Fruit fly (Drosophila melanogaster) whole organism, embryonic: ENCODE measurements around the gene CG6830.

Experiments used
- Aef1 ChIP-seq: fragments of 200-800 bp; sonication (Bioruptor generic); IDR thresholded peaks from 3 replicates; pipeline ENCODE4 v1.3.6; 2022; ENCODE audit warnings: missing biosample characterization, missing genetic modification characterization
- Antp ChIP-seq: fragments of 200-800 bp; sonication (Bioruptor generic); optimal IDR thresholded peaks from 3 replicates; lab custom pipeline; 2016; ENCODE audit warnings: missing biosample characterization, missing genetic modification characterization
- Asciz ChIP-seq: fragments of 200-800 bp; sonication (Bioruptor generic); optimal IDR thresholded peaks from 2 replicates; lab custom pipeline; 2017; ENCODE audit warnings: missing biosample characterization, mild to moderate bottlenecking, missing genetic modification characterization, missing genetic modification reagents
- BtbVII ChIP-seq: fragments of 200-800 bp; sonication (Bioruptor generic); optimal IDR thresholded peaks from 3 replicates; lab custom pipeline; 2017; ENCODE audit warnings: missing biosample characterization, mild to moderate bottlenecking, missing genetic modification characterization
- Bteb2 ChIP-seq: fragments of 200-800 bp; sonication (Bioruptor generic); optimal IDR thresholded peaks from 2 replicates; lab custom pipeline; 2016; ENCODE audit warnings: missing biosample characterization, missing genetic modification characterization
- CG12155 ChIP-seq: fragments of 200-800 bp; sonication (Bioruptor generic); optimal IDR thresholded peaks from 3 replicates; lab custom pipeline; 2016; ENCODE audit warnings: missing biosample characterization, missing genetic modification characterization
- CG12236 ChIP-seq: fragments of 200-800 bp; sonication (Bioruptor generic); optimal IDR thresholded peaks from 2 replicates; lab custom pipeline; 2016; ENCODE audit warnings: missing biosample characterization, missing genetic modification characterization
- CG12299 ChIP-seq: fragments of 200-800 bp; sonication (Bioruptor generic); optimal IDR thresholded peaks from 2 replicates; lab custom pipeline; 2018; ENCODE audit warnings: missing biosample characterization, mild to moderate bottlenecking, missing genetic modification characterization
- CG14860 ChIP-seq: fragments of 200-800 bp; sonication (Bioruptor generic); IDR thresholded peaks from 3 replicates; pipeline ENCODE4 v1.3.6; 2022; ENCODE audit warnings: missing biosample characterization, missing genetic modification characterization; ENCODE audit not compliant: partially characterized antibody
- CG17385 ChIP-seq: fragments of 200-800 bp; sonication (Bioruptor generic); optimal IDR thresholded peaks from 3 replicates; lab custom pipeline; 2018; ENCODE audit warnings: missing biosample characterization, mild to moderate bottlenecking, missing genetic modification characterization
- CG17829 ChIP-seq: fragments of 200-800 bp; optimal IDR thresholded peaks from 2 replicates; lab custom pipeline; 2019; ENCODE audit warnings: missing biosample characterization, mild to moderate bottlenecking, missing genetic modification characterization, moderate library complexity
- CG18262 ChIP-seq: fragments of 200-800 bp; optimal IDR thresholded peaks from 3 replicates; lab custom pipeline; 2019; ENCODE audit warnings: missing biosample characterization, mild to moderate bottlenecking, missing genetic modification characterization, moderate library complexity
- CG2712 ChIP-seq: fragments of 200-800 bp; optimal IDR thresholded peaks from 3 replicates; lab custom pipeline; 2019; ENCODE audit warnings: missing biosample characterization, mild to moderate bottlenecking, missing genetic modification characterization, moderate library complexity
- CG2889 ChIP-seq: fragments of 200-800 bp; sonication (Bioruptor generic); IDR thresholded peaks from 3 replicates; pipeline ENCODE4 v1.3.6; 2022; ENCODE audit warnings: missing biosample characterization, missing genetic modification characterization
- CG30020 ChIP-seq: fragments of 200-800 bp; optimal IDR thresholded peaks from 2 replicates; lab custom pipeline; 2019; ENCODE audit warnings: missing biosample characterization, mild to moderate bottlenecking, missing genetic modification characterization, moderate library complexity
- CG3281 ChIP-seq: fragments of 200-800 bp; sonication (Bioruptor generic); optimal IDR thresholded peaks from 3 replicates; lab custom pipeline; 2017; ENCODE audit warnings: missing biosample characterization, mild to moderate bottlenecking, missing genetic modification characterization
- CG4404 ChIP-seq: fragments of 200-800 bp; sonication (Bioruptor generic); IDR thresholded peaks from 2 replicates; pipeline ENCODE4 v1.3.6; 2022; ENCODE audit warnings: missing biosample characterization, missing genetic modification characterization
- CG5180 ChIP-seq: fragments of 200-800 bp; sonication (Bioruptor generic); optimal IDR thresholded peaks from 3 replicates; lab custom pipeline; 2017; ENCODE audit warnings: missing biosample characterization, missing genetic modification characterization, mild to moderate bottlenecking, moderate library complexity, missing genetic modification reagents
- CG6254 ChIP-seq: fragments of 200-800 bp; sonication (Bioruptor generic); optimal IDR thresholded peaks from 3 replicates; lab custom pipeline; 2017; ENCODE audit warnings: mild to moderate bottlenecking, missing biosample characterization, missing genetic modification reagents, missing genetic modification characterization
- CG6654 ChIP-seq: fragments of 200-800 bp; sonication (Bioruptor generic); optimal IDR thresholded peaks from 2 replicates; lab custom pipeline; 2017; ENCODE audit warnings: missing biosample characterization, mild to moderate bottlenecking, missing genetic modification characterization
- CG8944 ChIP-seq: fragments of 200-800 bp; sonication (Bioruptor generic); optimal IDR thresholded peaks from 3 replicates; lab custom pipeline; 2016; ENCODE audit warnings: missing biosample characterization, missing genetic modification characterization
- CG9876 ChIP-seq: fragments of 200-800 bp; sonication (Bioruptor generic); optimal IDR thresholded peaks from 2 replicates; lab custom pipeline; 2016; ENCODE audit warnings: missing biosample characterization, missing genetic modification characterization
- CkIIα-i1 ChIP-seq: fragments of 200-800 bp; sonication (Bioruptor generic); IDR thresholded peaks from 2 replicates; pipeline ENCODE4 v1.3.6; 2022; ENCODE audit warnings: missing biosample characterization, missing genetic modification characterization
- Gsc ChIP-seq: fragments of 200-800 bp; sonication (Bioruptor generic); IDR thresholded peaks from 2 replicates; pipeline ENCODE4 v1.3.6; 2022; ENCODE audit warnings: missing biosample characterization, missing genetic modification characterization
- Hr39 ChIP-seq: fragments of >200 bp; optimal IDR thresholded peaks from 2 replicates; lab custom pipeline; 2017
- Hr51 ChIP-seq, 2 experiments: fragments of 200-800 bp; sonication (Bioruptor generic); optimal IDR thresholded peaks; 2 replicates in 1 of 2; 3 replicates in 1 of 2; lab custom pipeline; 2016 to 2018; ENCODE audit warnings: missing biosample characterization in 2 of 2, missing genetic modification characterization in 2 of 2, mild to moderate bottlenecking in 1 of 2, moderate library complexity in 1 of 2
- Med ChIP-seq: fragments of 200-800 bp; sonication (Bioruptor generic); peaks from one replicate; lab custom pipeline; 2016; ENCODE audit warnings: missing biosample characterization, missing genetic modification characterization, mild to moderate bottlenecking, inconsistent platforms, moderate library complexity
- Mrtf ChIP-seq: fragments of 200-800 bp; sonication (Bioruptor generic); IDR thresholded peaks from 3 replicates; pipeline ENCODE4 v1.3.6; 2022; ENCODE audit warnings: missing biosample characterization, missing genetic modification characterization
- Nf-YB ChIP-seq: fragments of 200-800 bp; sonication (Bioruptor generic); optimal IDR thresholded peaks from 3 replicates; lab custom pipeline; 2019; ENCODE audit warnings: missing biosample characterization, mild to moderate bottlenecking, missing genetic modification characterization, moderate library complexity
- Scr ChIP-seq: fragments of 200-800 bp; sonication (Bioruptor generic); IDR thresholded peaks from 2 replicates; pipeline ENCODE4 v1.3.6; 2022; ENCODE audit warnings: missing biosample characterization, missing genetic modification characterization; ENCODE audit not compliant: partially characterized antibody
- Sry-β ChIP-seq: fragments of 200-800 bp; sonication (Bioruptor generic); optimal IDR thresholded peaks from 2 replicates; lab custom pipeline; 2018; ENCODE audit warnings: missing biosample characterization, mild to moderate bottlenecking, missing genetic modification characterization, moderate library complexity
- abd-A ChIP-seq: fragments of 200-800 bp; sonication (Bioruptor generic); optimal IDR thresholded peaks from 3 replicates; lab custom pipeline; 2019; ENCODE audit warnings: missing biosample characterization, mild to moderate bottlenecking, missing genetic modification characterization, moderate library complexity
- aop ChIP-seq: fragments of 200-800 bp; sonication (Bioruptor generic); IDR thresholded peaks from 2 replicates; pipeline ENCODE4 v1.3.6; 2022; ENCODE audit warnings: missing biosample characterization, missing genetic modification characterization
- ara ChIP-seq: fragments of 200-800 bp; sonication (Bioruptor generic); IDR thresholded peaks from 2 replicates; pipeline ENCODE4 v1.3.6; 2022; ENCODE audit warnings: missing biosample characterization, missing genetic modification characterization
- bigmax ChIP-seq: fragments of 200-800 bp; sonication (Bioruptor generic); optimal IDR thresholded peaks from 2 replicates; lab custom pipeline; 2018; ENCODE audit warnings: missing biosample characterization, mild to moderate bottlenecking, missing genetic modification characterization
- cas ChIP-seq: fragments of 200-800 bp; sonication (Bioruptor generic); IDR thresholded peaks from 2 replicates; pipeline ENCODE4 v1.3.6; 2022; ENCODE audit warnings: missing biosample characterization, missing genetic modification characterization
- cg ChIP-seq: fragments of 200-800 bp; sonication (Bioruptor generic); optimal IDR thresholded peaks from 3 replicates; lab custom pipeline; 2019; ENCODE audit warnings: missing biosample characterization, mild to moderate bottlenecking, missing genetic modification characterization, moderate library complexity
- dimm ChIP-seq: fragments of 200-800 bp; sonication (Bioruptor generic); IDR thresholded peaks from 2 replicates; pipeline ENCODE4 v1.3.6; 2022; ENCODE audit warnings: missing biosample characterization, missing genetic modification characterization
- dm ChIP-seq: fragments of 200-800 bp; sonication (Bioruptor generic); optimal IDR thresholded peaks from 3 replicates; lab custom pipeline; 2016; ENCODE audit warnings: missing biosample characterization, missing genetic modification characterization
- dmrt99B ChIP-seq: fragments of 200-800 bp; sonication (Bioruptor generic); optimal IDR thresholded peaks from 2 replicates; lab custom pipeline; 2018; ENCODE audit warnings: missing biosample characterization, mild to moderate bottlenecking, missing genetic modification characterization, moderate library complexity
- exex ChIP-seq: fragments of 200-800 bp; sonication (Bioruptor generic); optimal IDR thresholded peaks from 4 replicates; lab custom pipeline; 2018; ENCODE audit warnings: missing biosample characterization, mild to moderate bottlenecking, missing genetic modification characterization, moderate library complexity
- gcm ChIP-seq: fragments of 200-800 bp; sonication (Bioruptor generic); optimal IDR thresholded peaks from 2 replicates; lab custom pipeline; 2019; ENCODE audit warnings: missing biosample characterization, mild to moderate bottlenecking, missing genetic modification characterization, moderate library complexity
- gsb ChIP-seq: fragments of 200-800 bp; sonication (Bioruptor generic); IDR thresholded peaks from 2 replicates; pipeline ENCODE4 v1.3.6; 2022; ENCODE audit warnings: missing biosample characterization, missing genetic modification characterization
- h ChIP-seq: fragments of >200 bp; optimal IDR thresholded peaks from 2 replicates; lab custom pipeline; 2017
- oc ChIP-seq: fragments of 200-800 bp; sonication (Bioruptor generic); optimal IDR thresholded peaks from 2 replicates; lab custom pipeline; 2018; ENCODE audit warnings: missing biosample characterization, mild to moderate bottlenecking, missing genetic modification characterization, moderate library complexity
- pan ChIP-seq, 4 experiments: fragments of >200 bp in 3 of 4; fragments of 200-800 bp in 1 of 4; sonication (Bioruptor generic) in 1 of 4; optimal IDR thresholded peaks in 3 of 4; IDR thresholded peaks in 1 of 4; 2 replicates each; pipeline versions ENCODE4 v1.3.6 to Lab custom; 2017 to 2022; ENCODE audit warnings: missing biosample characterization in 2 of 4, missing genetic modification characterization in 2 of 4, mixed read lengths in 1 of 4
- pfk ChIP-seq: fragments of 200-800 bp; sonication (Bioruptor generic); optimal IDR thresholded peaks from 2 replicates; lab custom pipeline; 2018; ENCODE audit warnings: missing biosample characterization, mild to moderate bottlenecking, missing genetic modification characterization, moderate library complexity
- ro ChIP-seq: fragments of 200-800 bp; sonication (Bioruptor generic); IDR thresholded peaks from 2 replicates; pipeline ENCODE4 v1.3.6; 2022; ENCODE audit warnings: missing biosample characterization, missing genetic modification characterization
- scrt ChIP-seq: fragments of 200-800 bp; sonication (Bioruptor generic); optimal IDR thresholded peaks from 2 replicates; lab custom pipeline; 2018; ENCODE audit warnings: missing biosample characterization, mild to moderate bottlenecking, missing genetic modification characterization, moderate library complexity
- tll ChIP-seq, 2 experiments: fragments of 200-800 bp in 1 of 2; fragments of >200 bp in 1 of 2; sonication (Bioruptor generic) in 1 of 2; optimal IDR thresholded peaks; 2 replicates each; lab custom pipeline; 2017 to 2019; ENCODE audit warnings: missing biosample characterization in 2 of 2, missing genetic modification characterization in 2 of 2, mild to moderate bottlenecking in 1 of 2, moderate library complexity in 1 of 2

CG6830 gene

dm6 chr3R:11649449-11649848 is 34.7 kb downstream of the CG6830 start (continued):
- TF ChIP-seq Asciz (GFP tag; lab: Kevin White, UChicago) (peak; percentile 89), CG14860 (GFP tag; lab: Robert Waterston, UW) (no peak), Bteb2 (GFP tag; lab: Kevin White, UChicago) (peak; percentile 96), Aef1 (peak; percentile 98), bigmax (GFP tag; lab: Kevin White, UChicago) (peak; percentile 2), CG30020 (tag; lab: Kevin White, UChicago) (peak; percentile 64), CG8944 (GFP tag; lab: Kevin White, UChicago) (peak; percentile 97), Hr39 (lab: Kevin White, UChicago) (no peak), pfk (GFP tag; lab: Kevin White, UChicago) (peak; percentile 34), CG12155 (GFP tag; lab: Kevin White, UChicago) (peak; percentile 96), CG9876 (GFP tag; lab: Kevin White, UChicago) (peak; percentile 95), dm (GFP tag; lab: Kevin White, UChicago) (peak; percentile 90), Hr51 (GFP tag; optimal IDR thresholded peaks at IDR 0.05; lab: Kevin White, UChicago) (peak; percentile 94 to 96), Antp (GFP tag; lab: Kevin White, UChicago) (peak; percentile 98), Med (GFP tag; lab: Kevin White, UChicago) (peak; percentile 100), h (no peak), cg (GFP tag; lab: Kevin White, UChicago) (no peak), CG2889 (GFP tag; lab: Robert Waterston, UW) (peak; percentile 95), pan (optimal IDR thresholded peaks at IDR 0.05; lab: Kevin White, UChicago) (no peak), pan (GFP tag; optimal IDR thresholded peaks at IDR 0.05 in 1 of 2, IDR thresholded peaks at IDR 0.05 in 1 of 2) (peak in 1 of 2 experiments; percentile 99), BtbVII (GFP tag; lab: Kevin White, UChicago) (peak; percentile 93), aop (GFP tag; lab: Robert Waterston, UW) (peak; percentile 92), oc (tag; lab: Kevin White, UChicago) (peak; percentile 93), exex (tag; lab: Kevin White, UChicago) (peak; percentile 78), ro (GFP tag; lab: Robert Waterston, UW) (peak; percentile 86), CG6254 (peak; percentile 52), Mrtf (GFP tag; lab: Robert Waterston, UW) (peak; percentile 97), dimm (peak; percentile 93), CG3281 (GFP tag; lab: Kevin White, UChicago) (peak; percentile 96), CG2712 (tag; lab: Kevin White, UChicago) (peak; percentile 89), CG17385 (GFP tag; lab: Kevin White, UChicago) (peak; percentile 93), CG6654 (GFP tag; lab: Kevin White, UChicago) (peak; percentile 69), gcm (GFP tag; lab: Kevin White, UChicago) (peak; percentile 83), CG17829 (tag; lab: Kevin White, UChicago) (peak; percentile 88), cas (GFP tag; lab: Robert Waterston, UW) (peak; percentile 94), CG4404 (peak; percentile 94), Nf-YB (GFP tag; lab: Kevin White, UChicago) (peak; percentile 71), CG12299 (tag; lab: Kevin White, UChicago) (peak; percentile 94), Gsc (GFP tag; lab: Robert Waterston, UW) (peak; percentile 83), scrt (GFP tag; lab: Kevin White, UChicago) (peak; percentile 93), CG5180 (peak; percentile 83), gsb (GFP tag; lab: Robert Waterston, UW) (peak; percentile 96), Sry-β (GFP tag; lab: Kevin White, UChicago) (no peak), Scr (GFP tag; lab: Robert Waterston, UW) (no peak), tll (GFP tag; optimal IDR thresholded peaks at IDR 0.05; lab: Kevin White, UChicago) (no peak), abd-A (tag; lab: Kevin White, UChicago) (peak; percentile 52), CkIIα-i1 (GFP tag; lab: Robert Waterston, UW) (peak; percentile 93), ara (GFP tag; lab: Robert Waterston, UW) (peak; percentile 93), CG18262 (tag; lab: Kevin White, UChicago) (peak; percentile 84), dmrt99B (tag; lab: Kevin White, UChicago) (peak; percentile 97), CG12236 (GFP tag; lab: Kevin White, UChicago) (peak; percentile 88)
